Worm (Caenorhabditis elegans) whole organism, L3 larva: Measurements from ENCODE around the gene srx-122.

ENCODE experiments used
- R02D3.7 ChIP-seq: fragments of 150-350 bp; optimal IDR thresholded peaks from 2 replicates; lab custom pipeline; 2014; ENCODE audit warnings: missing biosample characterization, missing genetic modification characterization
- ZK546.5 ChIP-seq: sonication (generic microtip); optimal IDR thresholded peaks from 2 replicates; lab custom pipeline; 2017; ENCODE audit warnings: missing biosample characterization, missing genetic modification characterization
- ama-1 ChIP-seq: fragments of 150-350 bp; optimal IDR thresholded peaks from 2 replicates; lab custom pipeline; 2018
- ceh-16 ChIP-seq: sonication (generic microtip); optimal IDR thresholded peaks from 2 replicates; lab custom pipeline; 2017; ENCODE audit warnings: missing biosample characterization, missing genetic modification characterization
- ceh-82 ChIP-seq: fragments of 150-350 bp; optimal IDR thresholded peaks from 2 replicates; lab custom pipeline; 2014; ENCODE audit warnings: missing biosample characterization, missing genetic modification characterization
- daf-12 ChIP-seq: fragments of 150-350 bp; optimal IDR thresholded peaks from 2 replicates; lab custom pipeline; 2014; ENCODE audit warnings: missing biosample characterization, missing genetic modification reagents, missing genetic modification characterization
- egl-27 ChIP-seq: sonication (generic microtip); optimal IDR thresholded peaks from 4 replicates; lab custom pipeline; 2017; ENCODE audit warnings: missing biosample characterization, missing genetic modification reagents, missing genetic modification characterization
- egl-5 ChIP-seq: fragments of 150-350 bp; optimal IDR thresholded peaks from 2 replicates; lab custom pipeline; 2017; ENCODE audit warnings: missing biosample characterization, missing genetic modification reagents, missing genetic modification characterization, inconsistent platforms
- elt-1 ChIP-seq: fragments of 150-350 bp; optimal IDR thresholded peaks from 2 replicates; lab custom pipeline; 2014; ENCODE audit warnings: missing biosample characterization, missing genetic modification characterization
- elt-3 ChIP-seq, 3 experiments: fragments of 150-350 bp in 1 of 3; sonication (generic microtip) in 2 of 3; optimal IDR thresholded peaks; 2 replicates in 2 of 3; 4 replicates in 1 of 3; lab custom pipeline; 2014 to 2017; ENCODE audit warnings: missing biosample characterization in 3 of 3, missing genetic modification characterization in 3 of 3
- eor-1 ChIP-seq, 2 experiments: fragments of 150-350 bp; optimal IDR thresholded peaks; 2 replicates each; lab custom pipeline; 2014 to 2018; ENCODE audit warnings: missing biosample characterization in 2 of 2, missing genetic modification characterization in 2 of 2
- fkh-2 ChIP-seq: fragments of 150-350 bp; optimal IDR thresholded peaks from 2 replicates; lab custom pipeline; 2014; ENCODE audit warnings: missing biosample characterization, missing genetic modification reagents, missing genetic modification characterization
- hmg-11 ChIP-seq: sonication (generic microtip); optimal IDR thresholded peaks from 2 replicates; lab custom pipeline; 2016; ENCODE audit warnings: missing genetic modification characterization, missing compliant biosample characterization
- jun-1 ChIP-seq: fragments of 150-350 bp; optimal IDR thresholded peaks from 2 replicates; lab custom pipeline; 2014; ENCODE audit warnings: missing biosample characterization, missing genetic modification reagents, missing genetic modification characterization
- lin-39 ChIP-seq: fragments of 150-350 bp; optimal IDR thresholded peaks from 2 replicates; lab custom pipeline; 2018; ENCODE audit warnings: missing biosample characterization, missing genetic modification reagents, missing genetic modification characterization
- mdl-1 ChIP-seq: fragments of 150-350 bp; optimal IDR thresholded peaks from 2 replicates; lab custom pipeline; 2014; ENCODE audit warnings: missing biosample characterization, missing genetic modification characterization
- nfya-1 ChIP-seq: sonication (generic microtip); optimal IDR thresholded peaks from 2 replicates; lab custom pipeline; 2017; ENCODE audit warnings: missing genetic modification characterization, mild to moderate bottlenecking, missing compliant biosample characterization, antibody characterized with exemption, moderate library complexity; ENCODE audit not compliant: insufficient read depth
- nhr-11 ChIP-seq: fragments of 150-350 bp; optimal IDR thresholded peaks from 2 replicates; lab custom pipeline; 2014; ENCODE audit warnings: missing biosample characterization, missing genetic modification characterization
- nhr-12 ChIP-seq: fragments of 150-350 bp; optimal IDR thresholded peaks from 2 replicates; lab custom pipeline; 2014; ENCODE audit warnings: missing biosample characterization, missing genetic modification characterization
- nhr-237 ChIP-seq: fragments of 150-350 bp; optimal IDR thresholded peaks from 2 replicates; lab custom pipeline; 2014; ENCODE audit warnings: missing biosample characterization, missing genetic modification characterization
- nhr-25 ChIP-seq: sonication (generic microtip); optimal IDR thresholded peaks from 2 replicates; lab custom pipeline; 2017; ENCODE audit warnings: missing biosample characterization, missing genetic modification characterization
- nhr-43 ChIP-seq: sonication (generic microtip); optimal IDR thresholded peaks from 2 replicates; lab custom pipeline; 2016; ENCODE audit warnings: mild to moderate bottlenecking, missing genetic modification characterization, missing compliant biosample characterization; ENCODE audit not compliant: poor library complexity, severe bottlenecking
- nhr-67 ChIP-seq: fragments of 150-350 bp; optimal IDR thresholded peaks from 2 replicates; lab custom pipeline; 2014; ENCODE audit warnings: missing biosample characterization, missing genetic modification characterization
- nhr-76 ChIP-seq: fragments of 150-350 bp; sonication (generic microtip); optimal IDR thresholded peaks from 5 replicates; lab custom pipeline; 2014; ENCODE audit warnings: missing biosample characterization, missing genetic modification characterization
- nhr-77 ChIP-seq: fragments of 150-350 bp; optimal IDR thresholded peaks from 2 replicates; lab custom pipeline; 2014; ENCODE audit warnings: missing biosample characterization, missing genetic modification characterization
- pha-4 ChIP-seq: fragments of 150-350 bp; optimal IDR thresholded peaks from 2 replicates; lab custom pipeline; 2014; ENCODE audit warnings: missing biosample characterization, missing genetic modification reagents, missing genetic modification characterization
- snpc-4 ChIP-seq: fragments of 150-350 bp; optimal IDR thresholded peaks from 2 replicates; lab custom pipeline; 2014; ENCODE audit warnings: missing biosample characterization, missing genetic modification characterization
- unc-39 ChIP-seq: sonication (generic microtip); optimal IDR thresholded peaks from 4 replicates; lab custom pipeline; 2017; ENCODE audit warnings: missing biosample characterization, missing genetic modification characterization
- unc-62 ChIP-seq: fragments of 150-350 bp; sonication (generic microtip); optimal IDR thresholded peaks from 4 replicates; lab custom pipeline; 2014; ENCODE audit warnings: missing biosample characterization, missing genetic modification reagents, missing genetic modification characterization
- zag-1 ChIP-seq: fragments of 150-350 bp; optimal IDR thresholded peaks from 2 replicates; lab custom pipeline; 2014; ENCODE audit warnings: missing biosample characterization, missing genetic modification characterization
- ztf-4 ChIP-seq: fragments of 150-350 bp; optimal IDR thresholded peaks from 2 replicates; lab custom pipeline; 2014; ENCODE audit warnings: missing biosample characterization, missing genetic modification characterization

The srx-122 gene

DNA sequence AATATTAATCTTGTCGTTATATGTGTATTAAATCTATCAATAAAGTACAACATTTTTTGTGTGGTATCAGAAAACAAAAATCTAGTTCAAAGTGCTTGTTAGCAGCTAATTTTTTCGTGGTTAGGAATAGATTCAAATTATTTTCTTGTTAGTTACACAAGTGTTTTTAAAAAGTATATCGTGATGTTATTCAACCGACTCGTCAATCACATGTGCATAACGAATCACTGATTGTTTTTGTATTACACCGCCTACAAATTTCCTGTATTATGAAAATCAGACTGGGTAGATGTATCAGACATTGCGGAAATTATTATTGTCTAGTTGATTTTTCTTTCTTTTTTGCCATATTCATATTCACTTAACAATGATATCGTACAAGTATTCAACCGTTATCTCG lies 14.7 kb downstream of the srx-122 start, which contains the start of gene str-64:
str-64 (plus strand) TSS at position 301 of the 400 bp plus-strand sequence.
- TF ChIP-seq snpc-4 (tag; lab: Kevin White, UChicago) (no peak), daf-12 (tag; lab: Kevin White, UChicago) (no peak), unc-62 (no peak), fkh-2 (tag; lab: Kevin White, UChicago) (no peak)

DNA sequence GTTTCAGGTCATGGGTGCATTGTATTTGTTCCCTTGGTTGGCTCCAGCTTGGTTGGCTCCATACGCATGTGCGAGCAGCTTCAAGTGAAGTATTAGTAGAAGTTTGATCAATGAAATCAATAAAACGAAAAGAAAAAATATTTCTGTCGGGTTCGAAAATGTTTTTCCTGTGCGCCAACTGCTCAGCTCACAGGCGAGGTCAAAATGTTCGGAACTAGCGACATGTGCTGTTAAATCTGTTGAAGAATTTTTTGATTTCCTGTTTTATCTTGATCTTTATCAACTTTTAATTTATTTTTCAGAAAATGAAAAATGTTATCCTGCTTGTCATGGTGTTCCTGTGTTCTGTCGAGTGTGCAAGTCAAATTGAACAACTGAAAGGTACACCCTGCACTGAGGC lies 16.1 kb downstream of the srx-122 start, which contains the start of gene T28A11.25:
T28A11.25 (plus strand) TSS at position 301 of the 400 bp plus-strand sequence.
- TF ChIP-seq hmg-11 = no peak
- TF ChIP-seq ama-1 (lab: Kevin White, UChicago) = no peak
- TF ChIP-seq nhr-67 (tag; lab: Kevin White, UChicago) = no peak
- TF ChIP-seq snpc-4 (tag; lab: Kevin White, UChicago) = no peak
- TF ChIP-seq ztf-4 (tag; lab: Kevin White, UChicago) = no peak
- no peak for TF ChIP-seq pha-4 (tag; lab: Kevin White, UChicago)
- no peak for TF ChIP-seq egl-5 (tag; lab: Kevin White, UChicago)
- no peak for TF ChIP-seq elt-3 (tag; optimal IDR thresholded peaks at IDR 0.05; lab: Kevin White, UChicago)
- TF ChIP-seq ceh-82 (tag; lab: Kevin White, UChicago) = no peak
- no peak for TF ChIP-seq zag-1 (tag; lab: Kevin White, UChicago)

DNA sequence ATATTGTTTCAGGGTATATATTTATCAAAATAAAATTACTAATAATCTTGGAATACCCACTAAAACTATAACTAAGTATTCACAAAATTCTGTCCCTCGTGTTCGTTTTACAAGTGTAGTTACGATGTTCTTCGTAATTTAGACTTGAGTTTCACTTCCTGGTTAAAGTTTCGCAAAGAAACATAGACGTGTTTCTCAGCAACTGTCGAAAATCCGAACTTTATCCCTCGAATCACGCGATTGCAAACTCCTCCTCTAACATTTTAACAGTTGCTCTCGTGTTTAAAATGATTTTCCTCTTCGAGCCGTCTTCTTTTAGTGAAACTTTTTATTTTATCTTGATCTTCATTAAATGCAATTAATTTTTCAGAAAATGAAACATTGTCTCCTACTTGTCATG lies 17.7 kb downstream of the srx-122 start, which contains the start of gene T28A11.2:
T28A11.2 (plus strand) TSS at position 371 of the 400 bp plus-strand sequence.
- TF ChIP-seq ama-1 (lab: Kevin White, UChicago) (no peak), nhr-76 (tag; lab: Kevin White, UChicago) (no peak), pha-4 (tag; lab: Kevin White, UChicago) (no peak), nhr-11 (tag; lab: Kevin White, UChicago) (no peak), nhr-12 (tag; lab: Kevin White, UChicago) (no peak), ztf-4 (tag; lab: Kevin White, UChicago) (no peak), nhr-67 (tag; lab: Kevin White, UChicago) (no peak), ceh-16 (tag; lab: Kevin White, UChicago) (no peak), unc-39 (no peak), nhr-77 (tag; lab: Kevin White, UChicago) (no peak), ZK546.5 (tag; lab: Kevin White, UChicago) (no peak), egl-27 (tag; lab: Kevin White, UChicago) (no peak), eor-1 (tag; optimal IDR thresholded peaks at IDR 0.05; lab: Kevin White, UChicago) (no peak)

DNA sequence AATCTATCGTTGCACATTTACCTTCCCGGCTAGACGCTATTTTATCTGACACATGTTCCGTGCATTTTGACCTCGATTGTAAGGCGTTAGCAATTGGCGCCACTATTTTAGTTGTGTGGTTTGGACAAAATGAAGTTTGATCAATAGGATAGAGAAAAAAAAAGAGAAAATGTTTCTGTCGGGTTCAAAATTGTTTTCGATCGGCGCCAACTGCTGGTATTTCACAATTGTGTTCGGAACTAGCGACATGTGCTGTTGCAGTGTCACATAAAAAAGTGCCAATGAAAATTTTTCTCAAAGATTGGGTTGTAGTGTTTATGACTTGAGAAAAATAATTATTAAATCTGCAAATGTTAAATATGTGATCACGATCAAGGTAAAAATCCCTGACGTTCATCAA lies 18.5 kb downstream of the srx-122 start:
- TF ChIP-seq nfya-1 (no peak), ztf-4 (tag; lab: Kevin White, UChicago) (no peak), mdl-1 (tag; lab: Kevin White, UChicago) (no peak), unc-62 (no peak), nhr-237 (tag; lab: Kevin White, UChicago) (no peak), egl-5 (tag; lab: Kevin White, UChicago) (peak; percentile 26), nhr-67 (tag; lab: Kevin White, UChicago) (no peak), nhr-12 (tag; lab: Kevin White, UChicago) (no peak)

DNA sequence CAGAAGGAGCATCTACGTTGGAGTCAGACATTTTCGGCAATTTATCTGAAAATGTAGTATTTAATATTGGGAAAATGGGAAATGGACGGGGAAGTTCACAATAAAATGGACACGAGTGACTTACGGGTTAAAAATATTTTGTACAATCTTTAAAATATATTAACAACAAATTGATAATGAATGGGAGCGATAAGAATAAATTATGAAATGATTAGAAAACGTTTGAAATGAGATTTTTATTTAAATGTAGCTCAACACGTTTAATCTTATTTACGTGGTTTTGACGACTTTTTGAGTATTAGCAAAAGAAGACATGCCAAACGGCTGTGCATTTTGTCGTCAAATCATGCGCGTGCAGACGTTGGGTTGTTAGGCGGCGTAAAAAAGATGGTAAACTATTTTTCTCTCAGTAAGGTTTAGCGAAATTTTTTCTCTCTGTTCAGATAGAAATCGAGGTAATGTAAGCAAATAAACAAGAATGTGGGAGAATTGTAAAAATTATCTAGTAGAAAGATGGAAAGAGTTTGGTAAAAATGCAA lies 19.5 kb downstream of the srx-122 start, which contains the start of gene fbxa-64:
fbxa-64 (minus strand) TSS at position 51 of the 539 bp plus-strand sequence.
- peak; percentile 29 for TF ChIP-seq hmg-11
- TF ChIP-seq nhr-25 = no peak

DNA sequence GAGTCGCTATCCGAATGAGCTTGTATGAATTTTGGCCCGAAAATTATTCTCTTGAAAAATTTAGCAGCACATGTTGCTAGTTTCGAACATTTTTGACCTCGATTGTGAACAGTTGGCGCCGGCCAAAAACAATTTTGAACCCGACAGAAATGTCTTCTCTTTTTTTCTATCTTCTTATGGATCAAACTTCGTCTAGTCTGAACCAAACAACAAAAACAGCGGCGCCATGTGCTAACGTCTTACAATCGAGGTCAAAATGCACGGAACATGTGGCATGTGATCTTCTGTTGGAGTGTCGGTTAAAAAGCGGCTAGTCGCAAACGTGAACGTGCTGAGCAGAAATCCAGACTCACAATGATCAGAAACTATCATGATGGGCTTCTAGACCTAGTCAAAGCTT lies 21.5 kb downstream of the srx-122 start:
- TF ChIP-seq zag-1 (tag; lab: Kevin White, UChicago) (no peak), egl-5 (tag; lab: Kevin White, UChicago) (peak; percentile 26), fkh-2 (tag; lab: Kevin White, UChicago) (no peak), pha-4 (tag; lab: Kevin White, UChicago) (no peak), R02D3.7 (no peak), lin-39 (peak; percentile 32), snpc-4 (tag; lab: Kevin White, UChicago) (no peak), unc-62 (no peak), ceh-16 (tag; lab: Kevin White, UChicago) (no peak), jun-1 (no peak), nhr-43 (tag; lab: Kevin White, UChicago) (no peak), daf-12 (tag; lab: Kevin White, UChicago) (no peak), elt-1 (tag; lab: Kevin White, UChicago) (no peak)
